Worm (Caenorhabditis elegans) whole organism, early embryonic: ENCODE results near the gene M02D8.6.

ENCODE experiments used
- ama-1 ChIP-seq: fragments of 150-350 bp; optimal IDR thresholded peaks from 2 replicates; lab custom pipeline; 2014
- ceh-36 ChIP-seq: sonication (generic microtip); optimal IDR thresholded peaks from 2 replicates; lab custom pipeline; 2016; ENCODE audit warnings: missing genetic modification characterization, inconsistent platforms, missing compliant biosample characterization

- no peak for TF ChIP-seq ama-1 (lab: Kevin White, UChicago)
- TF ChIP-seq ceh-36 (tag; lab: Kevin White, UChicago), result no peak
Observed at ce11 chrX:8742896-8743295, 11.2 kb upstream of the M02D8.6 start, which contains the start of gene M02D8.7.
